Worm (Caenorhabditis elegans) whole organism, L4 larva: ENCODE measurements around the gene F48B9.3.

ENCODE experiments used
- D1046.2 ChIP-seq: fragments of 200-800 bp; sonication (Bioruptor generic); IDR thresholded peaks from 2 replicates; pipeline ENCODE4 v1.3.6; 2022; ENCODE audit warnings: missing genetic modification characterization, missing compliant biosample characterization
- pqm-1 ChIP-seq: sonication (generic microtip); optimal IDR thresholded peaks from 2 replicates; lab custom pipeline; 2017; ENCODE audit warnings: missing biosample characterization, missing genetic modification characterization

The F48B9.3 gene

DNA sequence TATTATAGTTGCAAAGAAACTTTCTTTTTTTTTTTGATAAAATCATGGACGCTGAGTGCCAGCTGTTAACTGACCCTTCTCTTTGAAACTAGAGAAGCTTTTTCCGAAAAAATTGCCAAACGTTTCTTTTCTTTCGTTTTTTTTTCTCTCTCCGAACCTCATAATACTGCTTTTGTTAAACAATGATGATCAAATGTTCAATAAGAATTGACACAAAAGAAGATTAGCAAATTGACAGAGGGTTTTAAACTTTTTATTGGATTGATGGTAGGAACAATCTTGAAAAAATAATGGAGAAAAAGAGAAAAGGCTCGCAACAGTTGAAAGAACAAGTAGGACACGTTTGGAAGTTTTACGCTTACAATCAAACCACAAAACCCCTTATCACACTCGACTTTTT, 56.0 kb downstream of the F48B9.3 start, which contains the start of gene hex-1:
TSS of gene hex-1 (plus strand) at position 301 of the 400 bp plus-strand sequence.
- no peak for TF ChIP-seq D1046.2
- TF ChIP-seq pqm-1, result peak; percentile 0
- TF ChIP-seq, all 104 proteins: peak for 1
